Worm (Caenorhabditis elegans) whole organism, L3 larva: ENCODE measurements around the gene C06E4.6.

Experiments used
- R02D3.7 ChIP-seq: fragments of 150-350 bp; optimal IDR thresholded peaks from 2 replicates; lab custom pipeline; 2014; ENCODE audit warnings: missing biosample characterization, missing genetic modification characterization
- ZK546.5 ChIP-seq: sonication (generic microtip); optimal IDR thresholded peaks from 2 replicates; lab custom pipeline; 2017; ENCODE audit warnings: missing biosample characterization, missing genetic modification characterization
- aly-2 ChIP-seq: fragments of 150-350 bp; optimal IDR thresholded peaks from 2 replicates; lab custom pipeline; 2014; ENCODE audit warnings: missing biosample characterization, missing genetic modification characterization
- ceh-16 ChIP-seq: sonication (generic microtip); optimal IDR thresholded peaks from 2 replicates; lab custom pipeline; 2017; ENCODE audit warnings: missing biosample characterization, missing genetic modification characterization
- elt-2 ChIP-seq: sonication (generic microtip); optimal IDR thresholded peaks from 2 replicates; lab custom pipeline; 2016; ENCODE audit warnings: missing genetic modification reagents, mild to moderate bottlenecking, missing genetic modification characterization, missing compliant biosample characterization
- elt-3 ChIP-seq, 3 experiments: fragments of 150-350 bp in 1 of 3; sonication (generic microtip) in 2 of 3; optimal IDR thresholded peaks; 2 replicates in 2 of 3; 4 replicates in 1 of 3; lab custom pipeline; 2014 to 2017; ENCODE audit warnings: missing biosample characterization in 3 of 3, missing genetic modification characterization in 3 of 3
- eor-1 ChIP-seq, 2 experiments: fragments of 150-350 bp; optimal IDR thresholded peaks; 2 replicates each; lab custom pipeline; 2014 to 2018; ENCODE audit warnings: missing biosample characterization in 2 of 2, missing genetic modification characterization in 2 of 2
- fkh-10 ChIP-seq: sonication (generic microtip); optimal IDR thresholded peaks from 2 replicates; lab custom pipeline; 2017; ENCODE audit warnings: missing biosample characterization, missing genetic modification reagents, missing genetic modification characterization
- fkh-2 ChIP-seq: fragments of 150-350 bp; optimal IDR thresholded peaks from 2 replicates; lab custom pipeline; 2014; ENCODE audit warnings: missing biosample characterization, missing genetic modification reagents, missing genetic modification characterization
- fos-1 ChIP-seq: fragments of 150-350 bp; optimal IDR thresholded peaks from 2 replicates; lab custom pipeline; 2014; ENCODE audit warnings: missing biosample characterization, missing genetic modification characterization
- hmg-11 ChIP-seq: sonication (generic microtip); optimal IDR thresholded peaks from 2 replicates; lab custom pipeline; 2016; ENCODE audit warnings: missing genetic modification characterization, missing compliant biosample characterization
- jun-1 ChIP-seq: fragments of 150-350 bp; optimal IDR thresholded peaks from 2 replicates; lab custom pipeline; 2014; ENCODE audit warnings: missing biosample characterization, missing genetic modification reagents, missing genetic modification characterization
- lin-15B ChIP-seq: fragments of 150-350 bp; optimal IDR thresholded peaks from 2 replicates; lab custom pipeline; 2014; ENCODE audit warnings: missing biosample characterization, missing genetic modification characterization
- lin-39 ChIP-seq: fragments of 150-350 bp; optimal IDR thresholded peaks from 2 replicates; lab custom pipeline; 2018; ENCODE audit warnings: missing biosample characterization, missing genetic modification reagents, missing genetic modification characterization
- lsy-12 ChIP-seq: sonication (generic microtip); optimal IDR thresholded peaks from 2 replicates; lab custom pipeline; 2016; ENCODE audit warnings: mild to moderate bottlenecking, missing genetic modification characterization, missing compliant biosample characterization
- mdl-1 ChIP-seq: fragments of 150-350 bp; optimal IDR thresholded peaks from 2 replicates; lab custom pipeline; 2014; ENCODE audit warnings: missing biosample characterization, missing genetic modification characterization
- mml-1 ChIP-seq: fragments of 150-350 bp; sonication (generic microtip); optimal IDR thresholded peaks from 3 replicates; lab custom pipeline; 2014; ENCODE audit warnings: missing biosample characterization, missing genetic modification characterization
- nfya-1 ChIP-seq: sonication (generic microtip); optimal IDR thresholded peaks from 2 replicates; lab custom pipeline; 2017; ENCODE audit warnings: missing genetic modification characterization, mild to moderate bottlenecking, missing compliant biosample characterization, antibody characterized with exemption, moderate library complexity; ENCODE audit not compliant: insufficient read depth
- nhr-12 ChIP-seq: fragments of 150-350 bp; optimal IDR thresholded peaks from 2 replicates; lab custom pipeline; 2014; ENCODE audit warnings: missing biosample characterization, missing genetic modification characterization
- nhr-28 ChIP-seq: fragments of 150-350 bp; optimal IDR thresholded peaks from 2 replicates; lab custom pipeline; 2014; ENCODE audit warnings: missing biosample characterization, missing genetic modification characterization
- nhr-43 ChIP-seq: sonication (generic microtip); optimal IDR thresholded peaks from 2 replicates; lab custom pipeline; 2016; ENCODE audit warnings: mild to moderate bottlenecking, missing genetic modification characterization, missing compliant biosample characterization; ENCODE audit not compliant: poor library complexity, severe bottlenecking
- nhr-67 ChIP-seq: fragments of 150-350 bp; optimal IDR thresholded peaks from 2 replicates; lab custom pipeline; 2014; ENCODE audit warnings: missing biosample characterization, missing genetic modification characterization
- nhr-76 ChIP-seq: fragments of 150-350 bp; sonication (generic microtip); optimal IDR thresholded peaks from 5 replicates; lab custom pipeline; 2014; ENCODE audit warnings: missing biosample characterization, missing genetic modification characterization
- pha-4 ChIP-seq: fragments of 150-350 bp; optimal IDR thresholded peaks from 2 replicates; lab custom pipeline; 2014; ENCODE audit warnings: missing biosample characterization, missing genetic modification reagents, missing genetic modification characterization
- pqm-1 ChIP-seq: fragments of 150-350 bp; optimal IDR thresholded peaks from 2 replicates; lab custom pipeline; 2017; ENCODE audit warnings: missing biosample characterization, missing genetic modification characterization, inconsistent platforms
- skn-1 ChIP-seq: fragments of 150-350 bp; optimal IDR thresholded peaks from 2 replicates; lab custom pipeline; 2014; ENCODE audit warnings: missing biosample characterization, missing genetic modification characterization
- snpc-4 ChIP-seq: fragments of 150-350 bp; optimal IDR thresholded peaks from 2 replicates; lab custom pipeline; 2014; ENCODE audit warnings: missing biosample characterization, missing genetic modification characterization
- unc-39 ChIP-seq: sonication (generic microtip); optimal IDR thresholded peaks from 4 replicates; lab custom pipeline; 2017; ENCODE audit warnings: missing biosample characterization, missing genetic modification characterization
- unc-62 ChIP-seq: fragments of 150-350 bp; sonication (generic microtip); optimal IDR thresholded peaks from 4 replicates; lab custom pipeline; 2014; ENCODE audit warnings: missing biosample characterization, missing genetic modification reagents, missing genetic modification characterization
- zag-1 ChIP-seq: fragments of 150-350 bp; optimal IDR thresholded peaks from 2 replicates; lab custom pipeline; 2014; ENCODE audit warnings: missing biosample characterization, missing genetic modification characterization
- ztf-11 ChIP-seq: fragments of 150-350 bp; optimal IDR thresholded peaks from 2 replicates; lab custom pipeline; 2014; ENCODE audit warnings: missing biosample characterization, missing genetic modification characterization
- ztf-4 ChIP-seq: fragments of 150-350 bp; optimal IDR thresholded peaks from 2 replicates; lab custom pipeline; 2014; ENCODE audit warnings: missing biosample characterization, missing genetic modification characterization

Gene C06E4.6

ce11 chrIV:7228208-7228607 lies 29.9 kb downstream of the C06E4.6 start, which contains the start of gene D2024.5:
Gene D2024.5, minus strand, starts transcription at chrIV:7228308.
- TF ChIP-seq nhr-76 (tag; lab: Kevin White, UChicago) (no peak), elt-2 (tag; lab: Kevin White, UChicago) (no peak), R02D3.7 (tag; lab: Kevin White, UChicago) (no peak)

DNA sequence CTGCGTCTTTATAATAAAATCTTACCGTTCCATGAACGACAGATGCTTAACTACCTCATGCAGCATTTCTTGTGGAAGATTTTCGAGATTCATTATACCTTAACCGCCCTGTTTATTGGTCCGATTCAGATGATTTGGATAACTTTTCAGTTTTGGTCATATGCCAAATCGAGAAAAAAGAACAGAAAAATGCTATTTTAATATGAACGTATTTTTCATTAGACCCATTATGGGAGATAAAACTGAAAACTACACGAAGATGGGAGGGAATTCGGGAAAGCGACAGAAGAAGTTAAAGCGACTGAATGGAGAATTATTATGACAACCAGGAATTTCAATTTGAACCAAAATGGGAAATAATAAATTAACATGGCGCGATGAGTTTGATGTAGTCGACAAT lies 31.0 kb downstream of the C06E4.6 start, which contains the start of gene R13A1.10:
TSS of gene R13A1.10 (minus strand) at position 101 of the 400 bp plus-strand sequence.
- TF ChIP-seq pha-4 (no peak), nfya-1 (tag; lab: Kevin White, UChicago) (no peak), aly-2 (no peak), fos-1 (tag; lab: Kevin White, UChicago) (no peak), unc-39 (tag; lab: Kevin White, UChicago) (no peak), skn-1 (tag; lab: Kevin White, UChicago) (no peak), mdl-1 (tag; lab: Kevin White, UChicago) (no peak), snpc-4 (no peak), nhr-28 (tag; lab: Kevin White, UChicago) (no peak), fkh-10 (GFP tag; lab: Kevin White, UChicago) (no peak), elt-3 (tag; optimal IDR thresholded peaks at IDR 0.05; lab: Kevin White, UChicago) (no peak), unc-62 (GFP tag; lab: Kevin White, UChicago) (no peak), eor-1 (tag; optimal IDR thresholded peaks at IDR 0.05; lab: Kevin White, UChicago) (no peak), hmg-11 (tag; lab: Kevin White, UChicago) (no peak)

DNA sequence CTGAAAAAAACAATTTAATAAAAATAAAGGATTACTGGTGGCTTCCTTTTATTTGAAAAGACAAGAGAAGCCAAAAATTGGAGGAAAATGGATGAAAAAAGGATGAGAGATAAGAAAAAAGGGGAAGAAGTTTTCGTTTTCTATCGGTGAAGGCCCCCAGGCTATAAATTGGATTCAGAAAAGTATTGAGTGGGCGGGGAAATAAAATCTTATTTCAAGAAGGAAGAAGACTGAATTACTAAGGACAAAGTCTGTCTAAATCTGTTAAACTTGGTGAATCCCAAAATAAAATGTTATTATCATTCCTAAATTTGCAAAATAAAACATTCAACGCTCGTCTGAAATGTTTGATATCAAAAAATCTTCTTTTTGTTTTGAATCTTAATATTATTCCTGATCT lies 36.0 kb downstream of the C06E4.6 start:
- TF ChIP-seq fkh-10 (GFP tag; lab: Kevin White, UChicago) (peak; percentile 18), nhr-28 (tag; lab: Kevin White, UChicago) (no peak)

DNA sequence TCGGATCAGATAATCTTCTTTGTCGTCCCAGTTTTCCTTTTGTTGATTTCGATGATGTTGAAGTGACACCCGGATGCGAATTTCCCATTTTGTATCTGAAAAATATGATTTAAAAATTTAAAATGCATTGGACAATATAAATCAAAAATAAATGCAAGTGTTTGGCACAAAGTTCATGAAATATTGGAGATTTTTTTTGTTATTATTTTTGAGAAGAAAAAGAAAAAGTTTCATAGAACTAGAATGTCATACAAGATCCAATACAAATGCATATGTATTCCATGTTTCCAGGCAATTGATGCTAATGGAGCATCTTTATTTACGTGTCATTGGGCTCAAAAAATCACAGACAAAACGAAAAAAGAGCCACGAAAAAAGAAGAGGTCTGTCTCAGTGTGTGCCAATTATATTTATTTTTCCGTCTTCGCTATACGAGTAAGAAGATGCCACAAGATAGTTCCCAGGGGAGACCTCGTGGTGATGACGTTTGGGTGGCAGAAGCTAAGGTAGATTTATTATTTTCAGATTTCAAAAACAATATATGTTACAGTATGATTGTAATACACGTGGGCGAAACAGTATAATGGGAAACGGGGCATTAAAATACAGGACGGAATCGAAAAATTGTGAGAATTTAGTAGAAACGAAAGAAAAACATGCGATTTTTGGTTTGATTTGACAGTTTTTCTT lies 38.6 kb downstream of the C06E4.6 start, which contains the start of the genes glb-23 and R13A1.1:
TSS of gene glb-23 (minus strand) at position 101 of the 690 bp plus-strand sequence.
TSS of gene R13A1.1 (plus strand) at position 640 of the 690 bp plus-strand sequence.
- TF ChIP-seq hmg-11 (tag; lab: Kevin White, UChicago): no peak
- no peak for TF ChIP-seq elt-2 (tag; lab: Kevin White, UChicago)

DNA sequence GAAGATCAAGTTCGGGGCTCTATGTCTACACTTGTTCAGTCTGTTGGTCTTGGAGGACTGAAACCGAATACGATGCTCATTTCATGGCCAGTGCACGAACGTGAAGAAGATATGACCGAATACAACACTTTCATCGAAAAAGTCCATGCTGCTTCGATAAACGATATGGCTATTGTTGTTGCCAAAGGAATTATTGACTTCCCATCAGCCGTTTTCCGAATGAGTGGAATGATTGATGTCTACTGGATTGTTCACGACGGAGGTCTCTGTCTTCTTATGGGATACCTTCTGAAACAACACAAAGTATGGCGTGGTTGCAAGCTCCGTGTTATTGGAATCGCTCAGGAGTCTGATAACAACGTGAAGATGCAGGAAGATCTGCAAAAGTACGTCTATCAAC lies 41.9 kb downstream of the C06E4.6 start:
- TF ChIP-seq lin-15B: no peak

DNA sequence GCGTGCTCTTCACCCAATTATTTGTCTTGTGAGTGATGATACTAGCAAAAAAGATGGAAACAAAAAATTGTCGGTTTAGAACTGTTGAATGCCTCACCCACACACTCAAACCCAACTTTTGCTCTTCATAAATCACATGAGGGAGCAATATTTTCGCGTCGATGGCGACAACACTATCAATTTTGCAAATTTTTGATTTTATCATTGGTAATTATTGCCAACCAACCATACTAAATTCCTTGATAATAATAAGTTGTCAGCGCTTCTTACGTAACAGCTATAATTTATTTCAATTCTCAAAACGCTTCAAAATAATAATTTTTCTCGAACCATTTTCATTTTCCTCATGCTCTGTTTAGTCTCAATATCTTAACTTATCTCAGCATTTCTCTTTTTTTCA lies 45.3 kb downstream of the C06E4.6 start:
- TF ChIP-seq elt-2 (tag; lab: Kevin White, UChicago): peak; percentile 62
- TF ChIP-seq ztf-11 (tag; lab: Kevin White, UChicago): no peak
- TF ChIP-seq pqm-1 (tag; lab: Kevin White, UChicago): peak; percentile 27

DNA sequence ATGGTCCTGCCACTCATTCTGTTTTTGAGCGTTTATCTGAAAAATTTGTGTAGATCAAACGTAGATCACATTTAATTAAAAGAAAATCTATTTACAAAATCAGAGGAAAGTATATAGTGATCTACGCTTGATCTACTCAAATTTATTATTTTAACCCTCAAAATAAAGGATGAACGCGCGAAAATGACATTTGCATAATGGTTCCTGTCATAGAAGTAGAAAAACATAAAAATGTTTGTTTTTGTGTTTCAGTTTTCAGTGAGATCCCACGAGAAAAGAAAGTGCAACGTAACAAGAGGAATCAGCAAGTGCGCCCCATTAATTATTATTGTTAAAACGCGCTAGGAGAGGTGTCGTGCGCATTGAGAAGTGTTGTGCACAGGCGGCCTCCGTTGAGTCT lies 46.8 kb downstream of the C06E4.6 start:
- no peak for TF ChIP-seq unc-62 (GFP tag; lab: Kevin White, UChicago)
- no peak for TF ChIP-seq nhr-76 (tag; lab: Kevin White, UChicago)
- no peak for TF ChIP-seq R02D3.7 (tag; lab: Kevin White, UChicago)
- TF ChIP-seq ztf-11 (tag; lab: Kevin White, UChicago): no peak
- no peak for TF ChIP-seq nhr-67 (tag; lab: Kevin White, UChicago)
- TF ChIP-seq elt-3 (tag; optimal IDR thresholded peaks at IDR 0.05; lab: Kevin White, UChicago): no peak
- no peak for TF ChIP-seq zag-1 (tag; lab: Kevin White, UChicago)
- no peak for TF ChIP-seq lin-39 (tag; lab: Kevin White, UChicago)
- TF ChIP-seq fos-1 (tag; lab: Kevin White, UChicago): no peak
- TF ChIP-seq snpc-4: no peak

ce11 chrIV:7208961-7209360 lies 49.1 kb downstream of the C06E4.6 start:
- no peak for TF ChIP-seq nhr-43 (tag; lab: Kevin White, UChicago)
- no peak for TF ChIP-seq mml-1 (tag; lab: Kevin White, UChicago)
- no peak for TF ChIP-seq elt-2 (tag; lab: Kevin White, UChicago)
- no peak for TF ChIP-seq ZK546.5 (tag; lab: Kevin White, UChicago)
- no peak for TF ChIP-seq nhr-12 (tag; lab: Kevin White, UChicago)
- no peak for TF ChIP-seq skn-1 (tag; lab: Kevin White, UChicago)
- no peak for TF ChIP-seq ztf-4 (tag; lab: Kevin White, UChicago)
- no peak for TF ChIP-seq fkh-10 (GFP tag; lab: Kevin White, UChicago)
- no peak for TF ChIP-seq lsy-12 (tag; lab: Kevin White, UChicago)
- no peak for TF ChIP-seq fkh-2 (tag; lab: Kevin White, UChicago)
- TF ChIP-seq ceh-16 (tag; lab: Kevin White, UChicago): no peak
- TF ChIP-seq jun-1: no peak
- TF ChIP-seq eor-1 (tag; optimal IDR thresholded peaks at IDR 0.05; lab: Kevin White, UChicago): no peak
- TF ChIP-seq, all 47 proteins: peak for 0
